Fruit fly (Drosophila melanogaster): ENCODE results near the gene TwdlE.

DNA sequence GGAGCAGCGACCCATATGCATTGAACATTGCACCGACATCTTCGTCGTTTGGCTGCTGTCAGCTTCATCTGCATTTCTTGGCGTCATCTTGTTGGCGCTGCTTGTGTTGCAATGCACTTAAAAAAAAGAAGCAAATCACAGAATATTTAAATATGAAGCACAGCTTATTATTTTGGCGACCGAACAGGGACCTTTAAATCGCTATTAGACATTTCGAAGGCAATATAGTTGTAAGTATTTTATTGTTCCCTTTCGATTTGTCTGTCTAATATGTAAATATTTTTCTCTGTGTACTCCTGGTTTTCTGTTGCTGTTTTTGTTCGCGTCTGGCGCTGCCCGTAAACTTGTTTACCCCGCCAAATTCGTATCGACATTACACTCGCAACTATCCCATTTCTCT, 39.3 kb upstream of the TwdlE start:
- TF ChIP-seq usp (GFP tag; optimal IDR thresholded peaks at IDR 0.05): no peak
- no peak for TF ChIP-seq psq (optimal IDR thresholded peaks at IDR 0.05)
- TF ChIP-seq pan (optimal IDR thresholded peaks at IDR 0.05): no peak
- no peak for TF ChIP-seq EcR (GFP tag; optimal IDR thresholded peaks at IDR 0.05)
- TF ChIP-seq CG8478 (optimal IDR thresholded peaks at IDR 0.05): no peak
- TF ChIP-seq Dll (optimal IDR thresholded peaks at IDR 0.05): no peak
